Worm (Caenorhabditis elegans): Measurements from ENCODE around the gene F39D8.3.

F39D8.3 gene

ce11 chrX:15408577-15408976 is 12.2 kb upstream of the F39D8.3 start:
- TF ChIP-seq efl-1 (optimal IDR thresholded peaks at IDR 0.05) (no peak), efl-1 (GFP tag; optimal IDR thresholded peaks at IDR 0.05 in 1 of 2) (peak in 1 of 2 experiments; percentile 35), tlp-1 (tag; optimal IDR thresholded peaks at IDR 0.05) (peak; percentile 88), elt-2 (tag; optimal IDR thresholded peaks at IDR 0.05) (peak; percentile 92), nhr-19 (GFP tag; conservative IDR thresholded peaks at IDR 0.05) (no peak)

- TF ChIP-seq ets-5 (GFP tag; IDR thresholded peaks at IDR 0.05): no peak
- TF ChIP-seq ceh-88 (GFP tag; IDR thresholded peaks at IDR 0.05): no peak
- no peak for TF ChIP-seq zip-4 (GFP tag; optimal IDR thresholded peaks at IDR 0.05)
- no peak for TF ChIP-seq lin-15B (tag; optimal IDR thresholded peaks at IDR 0.05)
- TF ChIP-seq irx-1 (tag; optimal IDR thresholded peaks at IDR 0.05): no peak
- TF ChIP-seq efl-1 (optimal IDR thresholded peaks at IDR 0.05): no peak
- TF ChIP-seq efl-1 (GFP tag; optimal IDR thresholded peaks at IDR 0.05 in 1 of 2): peak in 1 of 2 experiments; percentile 57
Observed at ce11 chrX:15415226-15415625, 5.5 kb upstream of the F39D8.3 start, which contains the start of gene pqn-36. Gene pqn-36 (minus strand): TSS chrX:15415493.

ce11 chrX:15423708-15424423 is 3.1 kb downstream of the F39D8.3 start:
- TF ChIP-seq elt-3 (tag; optimal IDR thresholded peaks at IDR 0.05) (peak in 2 of 6 experiments; percentile 17 to 25), nhr-77 (tag; optimal IDR thresholded peaks at IDR 0.05) (no peak), blmp-1 (tag; optimal IDR thresholded peaks at IDR 0.05) (peak; percentile 49), nhr-20 (tag; optimal IDR thresholded peaks at IDR 0.05) (peak; percentile 20), mdl-1 (tag; optimal IDR thresholded peaks at IDR 0.05) (peak in 1 of 2 experiments; percentile 31), snpc-4 (tag; optimal IDR thresholded peaks at IDR 0.05) (no peak), lin-35 (GFP tag; optimal IDR thresholded peaks at IDR 0.05) (peak in 1 of 2 experiments; percentile 55), lin-14 (GFP tag; optimal IDR thresholded peaks at IDR 0.05) (peak; percentile 66), pag-3 (tag; optimal IDR thresholded peaks at IDR 0.05; ENCODE audit: borderline replicate concordance, insufficient read depth) (peak; percentile 18), F16B12.6 (tag; optimal IDR thresholded peaks at IDR 0.05) (no peak), elt-2 (tag; optimal IDR thresholded peaks at IDR 0.05) (peak; percentile 79)

- TF ChIP-seq mep-1 (tag; optimal IDR thresholded peaks at IDR 0.05) (no peak), blmp-1 (tag; optimal IDR thresholded peaks at IDR 0.05) (peak; percentile 86)
Observed at ce11 chrX:15427931-15428330, 7.2 kb downstream of the F39D8.3 start, which contains the start of gene nas-13. Gene nas-13 (minus strand): TSS chrX:15428253.

ce11 chrX:15430983-15431382 is 10.2 kb downstream of the F39D8.3 start, which contains the start of gene blos-8:
Gene blos-8 (minus strand): TSS chrX:15431198.
- TF ChIP-seq sup-37 (GFP tag; optimal IDR thresholded peaks at IDR 0.05) (no peak), ceh-90 (tag; optimal IDR thresholded peaks at IDR 0.05) (no peak), sptf-1 (tag; optimal IDR thresholded peaks at IDR 0.05) (no peak), ceh-63 (GFP tag; optimal IDR thresholded peaks at IDR 0.05) (no peak), grh-1 (GFP tag; IDR thresholded peaks at IDR 0.05) (no peak), lin-39 (tag; optimal IDR thresholded peaks at IDR 0.05) (no peak), ets-5 (GFP tag; IDR thresholded peaks at IDR 0.05) (no peak), nhr-76 (tag; optimal IDR thresholded peaks at IDR 0.05) (no peak), pax-3 (tag; optimal IDR thresholded peaks at IDR 0.05) (no peak), efl-1 (optimal IDR thresholded peaks at IDR 0.05) (no peak), efl-1 (GFP tag; optimal IDR thresholded peaks at IDR 0.05 in 1 of 2) (no peak), vab-15 (tag; optimal IDR thresholded peaks at IDR 0.05) (no peak), ceh-8 (GFP tag; optimal IDR thresholded peaks at IDR 0.05) (no peak), nhr-19 (GFP tag; conservative IDR thresholded peaks at IDR 0.05) (no peak)

- no peak for TF ChIP-seq nhr-20 (tag; optimal IDR thresholded peaks at IDR 0.05)
- TF ChIP-seq nhr-71 (tag; optimal IDR thresholded peaks at IDR 0.05): no peak
- TF ChIP-seq ceh-88 (GFP tag; IDR thresholded peaks at IDR 0.05): no peak
- no peak for TF ChIP-seq C34B4.2 (tag; optimal IDR thresholded peaks at IDR 0.05)
- no peak for TF ChIP-seq pax-3 (tag; optimal IDR thresholded peaks at IDR 0.05)
- TF ChIP-seq sptf-1 (tag; optimal IDR thresholded peaks at IDR 0.05): no peak
- TF ChIP-seq fkh-4 (tag; optimal IDR thresholded peaks at IDR 0.05; ENCODE audit: borderline replicate concordance): no peak
- TF ChIP-seq lin-39 (tag; optimal IDR thresholded peaks at IDR 0.05): no peak
- TF ChIP-seq jun-1 (tag; optimal IDR thresholded peaks at IDR 0.05): no peak
- no peak for TF ChIP-seq nhr-77 (tag; optimal IDR thresholded peaks at IDR 0.05)
- no peak for TF ChIP-seq C04F5.9 (tag; optimal IDR thresholded peaks at IDR 0.05)
- TF ChIP-seq egl-13 (tag; optimal IDR thresholded peaks at IDR 0.05): no peak
- TF ChIP-seq nhr-237 (tag; optimal IDR thresholded peaks at IDR 0.05): no peak
- TF ChIP-seq nhr-90 (tag; optimal IDR thresholded peaks at IDR 0.05; ENCODE audit: poor library complexity): no peak
- TF ChIP-seq snpc-4 (tag; optimal IDR thresholded peaks at IDR 0.05): no peak
Observed at ce11 chrX:15433487-15433886, 12.7 kb downstream of the F39D8.3 start, which contains the start of gene flp-32. Gene flp-32 (plus strand): TSS chrX:15433787.
